Fruit fly (Drosophila melanogaster) Kc167 (cell line): Measurements from ENCODE around the gene tos.

Source experiments
- Myc ChIP-seq: fragments of >200 bp; optimal IDR thresholded peaks from 2 replicates; lab custom pipeline; 2017; ENCODE audit warnings: missing external identifiers
- Sin3A ChIP-seq: fragments of >200 bp; optimal IDR thresholded peaks from 2 replicates; lab custom pipeline; 2018; ENCODE audit warnings: missing external identifiers
- h ChIP-seq: fragments of >200 bp; optimal IDR thresholded peaks from 3 replicates; lab custom pipeline; 2018; ENCODE audit warnings: missing external identifiers
- insv ChIP-seq: fragments of >200 bp; optimal IDR thresholded peaks from 3 replicates; lab custom pipeline; 2018; ENCODE audit warnings: missing external identifiers
- psq ChIP-seq: fragments of >200 bp; optimal IDR thresholded peaks from 2 replicates; lab custom pipeline; 2017; ENCODE audit warnings: missing external identifiers
- ttk ChIP-seq: sonication (Bioruptor generic); optimal IDR thresholded peaks from 2 replicates; lab custom pipeline; 2017; ENCODE audit warnings: missing external identifiers

tos gene

dm6 chr2L:18695404-18695804 is 13.5 kb upstream of the tos start, which contains the start of the genes CG10383 and CG10338:
Gene CG10383 (minus strand): TSS chr2L:18695602.
Gene CG10338 (plus strand): TSS chr2L:18695664.
- TF ChIP-seq Myc (lab: Kevin White, UChicago) (no peak), insv (lab: Kevin White, UChicago) (no peak), h (lab: Kevin White, UChicago) (no peak), ttk (no peak), Sin3A (lab: Kevin White, UChicago) (peak; percentile 81)

- TF ChIP-seq ttk (no peak), Sin3A (lab: Kevin White, UChicago) (no peak), insv (lab: Kevin White, UChicago) (no peak), h (lab: Kevin White, UChicago) (no peak), Myc (lab: Kevin White, UChicago) (no peak), psq (no peak)
Observed at dm6 chr2L:18694724-18695105, 12.8 kb upstream of the tos start.

dm6 chr2L:18693877-18694723 is 12.2 kb upstream of the tos start:
- TF ChIP-seq ttk (no peak), Myc (lab: Kevin White, UChicago) (no peak), Sin3A (lab: Kevin White, UChicago) (no peak), insv (lab: Kevin White, UChicago) (no peak), psq (no peak), h (lab: Kevin White, UChicago) (no peak)

- TF ChIP-seq Sin3A (lab: Kevin White, UChicago) (no peak), Myc (lab: Kevin White, UChicago) (no peak), insv (lab: Kevin White, UChicago) (no peak), h (lab: Kevin White, UChicago) (no peak), ttk (no peak)
Observed at dm6 chr2L:18689376-18689775, 7.5 kb upstream of the tos start, which contains the start of gene CG10336. Gene CG10336 (plus strand): TSS chr2L:18689528.

DNA sequence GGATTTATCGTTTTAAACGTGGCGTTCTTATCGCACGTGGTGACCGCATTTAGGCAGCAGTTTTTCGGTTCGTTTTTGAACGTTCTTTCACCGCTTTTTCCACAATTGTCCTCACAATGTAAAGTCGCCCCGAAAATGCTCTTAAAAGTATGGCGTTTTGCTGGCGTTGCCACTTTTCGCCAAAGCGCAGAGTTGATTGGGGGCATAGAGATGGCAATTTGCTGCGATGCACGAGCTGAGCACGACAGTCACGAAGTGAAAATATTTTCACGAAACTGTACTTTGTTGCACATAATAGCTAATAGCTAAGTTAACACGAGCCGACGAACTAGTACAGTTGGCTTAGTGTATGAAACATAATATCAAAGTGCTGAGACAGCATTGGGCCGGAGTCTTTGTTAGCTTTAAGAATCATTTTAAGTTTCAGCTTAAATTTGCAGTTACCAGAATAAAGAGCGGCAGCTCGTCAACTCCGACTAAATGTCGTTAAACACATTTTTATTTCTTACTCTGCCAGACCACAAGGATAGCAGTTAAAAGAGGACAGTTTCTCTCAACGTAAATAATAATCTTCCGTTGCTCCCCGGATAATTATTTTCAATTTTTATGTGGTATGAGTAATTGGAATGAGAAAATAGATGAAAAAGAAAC is 6.9 kb upstream of the tos start, which contains the start of gene msl-1:
Gene msl-1, minus strand, starts transcription at position 155 of the 651 bp plus-strand sequence.
- TF ChIP-seq ttk (no peak), psq (no peak), Sin3A (lab: Kevin White, UChicago) (peak; percentile 23), h (lab: Kevin White, UChicago) (no peak), Myc (lab: Kevin White, UChicago) (no peak), insv (lab: Kevin White, UChicago) (no peak)

- peak; percentile 91 for TF ChIP-seq ttk
- no peak for TF ChIP-seq h (lab: Kevin White, UChicago)
Observed at dm6 chr2L:18687827-18688226, 6.0 kb upstream of the tos start.

DNA sequence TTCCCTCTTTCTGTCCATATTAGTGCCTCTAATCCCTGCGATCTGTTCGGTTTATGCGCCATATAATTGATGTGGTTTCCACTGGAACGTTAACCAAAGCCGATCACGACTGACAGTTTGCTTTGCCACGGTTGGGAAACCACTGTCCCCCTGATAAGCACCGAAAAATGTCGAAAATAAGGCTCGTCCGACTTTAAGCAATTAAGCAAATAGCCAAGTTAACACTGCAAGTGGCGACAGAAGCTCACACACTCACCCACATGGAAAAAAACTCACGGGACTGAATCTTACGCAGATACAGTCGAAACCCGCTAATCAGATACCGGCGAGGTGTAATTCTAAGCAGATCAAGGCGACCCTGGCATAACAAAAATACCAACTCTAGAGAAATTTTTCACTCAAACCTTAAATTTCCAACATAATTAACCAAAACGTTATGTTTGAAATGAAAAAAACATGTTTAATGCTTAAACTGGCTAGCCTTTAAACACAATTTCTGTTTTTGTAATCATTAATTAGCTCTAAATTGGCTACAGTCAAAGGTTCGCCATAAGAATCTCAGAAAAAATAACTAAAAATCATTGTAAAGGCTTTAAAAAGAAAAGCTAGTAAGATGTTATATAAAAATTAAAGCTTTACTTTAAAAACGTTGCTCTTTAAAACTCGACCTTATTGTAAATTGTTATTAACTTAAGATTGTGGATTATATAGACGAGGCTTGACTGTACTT is 3.8 kb downstream of the tos start:
- no peak for TF ChIP-seq ttk
- TF ChIP-seq psq, result no peak
- TF ChIP-seq h (lab: Kevin White, UChicago), result no peak
- no peak for TF ChIP-seq insv (lab: Kevin White, UChicago)
- no peak for TF ChIP-seq Sin3A (lab: Kevin White, UChicago)
- TF ChIP-seq Myc (lab: Kevin White, UChicago), result no peak

dm6 chr2L:18676948-18677820 is 4.7 kb downstream of the tos start, which contains the start of the genes Mst36Fa and CG31751:
Gene Mst36Fa (minus strand): TSS chr2L:18676998.
Gene CG31751 (plus strand): TSS chr2L:18677221.
- TF ChIP-seq psq, result no peak
- no peak for TF ChIP-seq insv (lab: Kevin White, UChicago)
- no peak for TF ChIP-seq ttk
- TF ChIP-seq Myc (lab: Kevin White, UChicago), result no peak
- TF ChIP-seq Sin3A (lab: Kevin White, UChicago), result no peak
- no peak for TF ChIP-seq h (lab: Kevin White, UChicago)

DNA sequence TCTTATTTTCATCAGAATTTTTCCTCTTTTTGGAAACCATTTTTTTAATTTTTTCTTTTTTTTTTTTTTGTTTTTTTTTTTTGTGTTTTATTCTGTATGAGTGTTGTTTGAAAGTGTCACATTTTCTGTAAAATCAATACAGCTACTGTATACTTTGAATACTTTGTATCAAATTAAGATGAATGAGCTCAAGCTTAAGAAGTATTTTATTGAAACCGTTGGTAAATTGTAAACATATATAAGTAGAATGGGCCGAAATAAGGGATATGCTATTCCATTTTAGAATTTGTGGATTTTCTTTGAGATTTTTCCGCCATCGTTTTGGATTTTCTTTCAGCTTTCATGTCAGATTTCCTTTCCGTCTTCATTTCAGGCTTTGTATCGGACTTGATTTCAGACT is 6.9 kb downstream of the tos start, which contains the start of gene Mst36Fb:
Gene Mst36Fb, minus strand, starts transcription at position 101 of the 400 bp plus-strand sequence.
- no peak for TF ChIP-seq psq
- TF ChIP-seq Sin3A (lab: Kevin White, UChicago), result no peak
- TF ChIP-seq Myc (lab: Kevin White, UChicago), result no peak
- no peak for TF ChIP-seq insv (lab: Kevin White, UChicago)
- no peak for TF ChIP-seq h (lab: Kevin White, UChicago)
- no peak for TF ChIP-seq ttk

dm6 chr2L:18673185-18673584 is 8.7 kb downstream of the tos start, which contains the start of gene CG43339:
Gene CG43339 (minus strand): TSS chr2L:18673285.
- TF ChIP-seq ttk, result no peak
- no peak for TF ChIP-seq insv (lab: Kevin White, UChicago)
- TF ChIP-seq Sin3A (lab: Kevin White, UChicago), result no peak
- no peak for TF ChIP-seq Myc (lab: Kevin White, UChicago)
- no peak for TF ChIP-seq psq
- no peak for TF ChIP-seq h (lab: Kevin White, UChicago)
